Worm (Caenorhabditis elegans): ENCODE measurements around the gene F54D12.1.

The F54D12.1 gene

ce11 chrII:1436715-1437114 is 36.5 kb downstream of the F54D12.1 start:
- TF ChIP-seq ceh-44 (GFP tag; IDR thresholded peaks at IDR 0.05) (no peak), aha-1 (tag) (peak; percentile 96), R02D3.7 (tag; optimal IDR thresholded peaks at IDR 0.05) (no peak), spr-3 (GFP tag; optimal IDR thresholded peaks at IDR 0.05) (no peak), lim-7 (GFP tag; IDR thresholded peaks at IDR 0.05) (no peak), ceh-82 (tag; optimal IDR thresholded peaks at IDR 0.05) (no peak)

- TF ChIP-seq Y75B8A.6 (GFP tag; IDR thresholded peaks at IDR 0.05) (no peak), nhr-11 (tag; optimal IDR thresholded peaks at IDR 0.05) (no peak), tag-97 (GFP tag; IDR thresholded peaks at IDR 0.05) (no peak), snpc-4 (tag; optimal IDR thresholded peaks at IDR 0.05) (no peak), lin-38 (GFP tag; IDR thresholded peaks at IDR 0.05) (no peak), fos-1 (tag; optimal IDR thresholded peaks at IDR 0.05) (no peak), spr-3 (GFP tag; optimal IDR thresholded peaks at IDR 0.05) (no peak), lin-39 (tag; optimal IDR thresholded peaks at IDR 0.05) (no peak), nhr-6 (tag; optimal IDR thresholded peaks at IDR 0.05) (no peak), F10B5.3 (tag; optimal IDR thresholded peaks at IDR 0.05) (no peak), nhr-41 (GFP tag; IDR thresholded peaks at IDR 0.05) (no peak), Y48G9A.11 (GFP tag; IDR thresholded peaks at IDR 0.05) (peak; percentile 95), nhr-102 (tag; optimal IDR thresholded peaks at IDR 0.05) (no peak), pqm-1 (tag; optimal IDR thresholded peaks at IDR 0.05) (no peak), nhr-28 (tag; optimal IDR thresholded peaks at IDR 0.05) (peak; percentile 38), aha-1 (tag) (no peak), lsy-2 (tag; optimal IDR thresholded peaks at IDR 0.05) (no peak), daf-19 (GFP tag; conservative IDR thresholded peaks at IDR 0.05) (no peak), dpl-1 (GFP tag; optimal IDR thresholded peaks at IDR 0.05) (peak; percentile 82), F37D6.2 (tag; optimal IDR thresholded peaks at IDR 0.05) (no peak), jun-1 (tag; optimal IDR thresholded peaks at IDR 0.05) (no peak), mep-1 (tag; optimal IDR thresholded peaks at IDR 0.05) (no peak), ceh-32 (tag; optimal IDR thresholded peaks at IDR 0.05; ENCODE audit: poor library complexity) (no peak), spr-1 (tag; optimal IDR thresholded peaks at IDR 0.05) (no peak), R02D3.7 (tag; optimal IDR thresholded peaks at IDR 0.05) (peak; percentile 75), attf-4 (tag; optimal IDR thresholded peaks at IDR 0.05) (no peak), duxl-1 (tag; optimal IDR thresholded peaks at IDR 0.05; ENCODE audit: poor library complexity) (no peak), zag-1 (tag; optimal IDR thresholded peaks at IDR 0.05) (no peak), pha-4 (GFP tag; IDR thresholded peaks at IDR 0.05) (no peak), pha-4 (tag; optimal IDR thresholded peaks at IDR 0.05) (no peak), snpc-1.2 (GFP tag; IDR thresholded peaks at IDR 0.05) (no peak), T20F7.1 (GFP tag; optimal IDR thresholded peaks at IDR 0.05) (peak; percentile 95)
Observed at ce11 chrII:1437449-1438335, 37.5 kb downstream of the F54D12.1 start, which contains the start of gene nol-6. nol-6 (minus strand) TSS chrII:1437499.

- TF ChIP-seq jun-1 (tag; optimal IDR thresholded peaks at IDR 0.05) (no peak), tag-97 (GFP tag; IDR thresholded peaks at IDR 0.05) (no peak), zfp-2 (tag; optimal IDR thresholded peaks at IDR 0.05) (no peak), daf-16 (GFP tag; optimal IDR thresholded peaks at IDR 0.05) (no peak), daf-16 (tag; optimal IDR thresholded peaks at IDR 0.05) (no peak), hmg-1.1 (GFP tag; IDR thresholded peaks at IDR 0.05) (no peak), lsy-2 (tag; optimal IDR thresholded peaks at IDR 0.05) (no peak)
Observed at ce11 chrII:1438336-1438589, 38.1 kb downstream of the F54D12.1 start, which contains the start of gene Y51H7C.3. Y51H7C.3 (plus strand) TSS chrII:1438490.

Measured in whole organism, L4 larva.